Worm (Caenorhabditis elegans) whole organism, L2 larva: ENCODE data around the gene lact-8.

Experiments used
- C34F6.9 ChIP-seq: fragments of 150-350 bp; optimal IDR thresholded peaks from 2 replicates; lab custom pipeline; 2014; ENCODE audit warnings: missing biosample characterization, missing genetic modification characterization
- F13H6.1 ChIP-seq: sonication (generic microtip); optimal IDR thresholded peaks from 2 replicates; lab custom pipeline; 2016; ENCODE audit warnings: missing genetic modification characterization, missing compliant biosample characterization
- R02D3.7 ChIP-seq: fragments of 150-350 bp; optimal IDR thresholded peaks from 2 replicates; lab custom pipeline; 2014; ENCODE audit warnings: missing biosample characterization, missing genetic modification characterization
- Y55F3AM.14 ChIP-seq: fragments of 200-800 bp; sonication (Bioruptor generic); optimal IDR thresholded peaks from 2 replicates; lab custom pipeline; 2018; ENCODE audit warnings: mild to moderate bottlenecking, missing genetic modification characterization, missing compliant biosample characterization
- ZK546.5 ChIP-seq: sonication (generic microtip); optimal IDR thresholded peaks from 2 replicates; lab custom pipeline; 2017; ENCODE audit warnings: missing biosample characterization, missing genetic modification characterization
- aly-2 ChIP-seq: fragments of 150-350 bp; optimal IDR thresholded peaks from 2 replicates; lab custom pipeline; 2014; ENCODE audit warnings: missing biosample characterization, missing genetic modification characterization
- ama-1 ChIP-seq: fragments of 150-350 bp; optimal IDR thresholded peaks from 2 replicates; lab custom pipeline; 2018; ENCODE audit warnings: inconsistent platforms
- blmp-1 ChIP-seq: sonication (generic microtip); optimal IDR thresholded peaks from 2 replicates; lab custom pipeline; 2017; ENCODE audit warnings: missing genetic modification characterization, mild to moderate bottlenecking, missing compliant biosample characterization, antibody characterized with exemption, moderate library complexity; ENCODE audit not compliant: insufficient read depth
- ceh-16 ChIP-seq: fragments of 150-350 bp; optimal IDR thresholded peaks from 2 replicates; lab custom pipeline; 2014; ENCODE audit warnings: missing biosample characterization, missing genetic modification characterization
- crh-2 ChIP-seq: sonication (generic microtip); optimal IDR thresholded peaks from 2 replicates; lab custom pipeline; 2017; ENCODE audit warnings: missing biosample characterization, missing genetic modification characterization
- dmd-4 ChIP-seq: sonication (generic microtip); optimal IDR thresholded peaks from 2 replicates; lab custom pipeline; 2017; ENCODE audit warnings: missing biosample characterization, missing genetic modification characterization
- egl-27 ChIP-seq: sonication (generic microtip); optimal IDR thresholded peaks from 3 replicates; lab custom pipeline; 2017; ENCODE audit warnings: missing biosample characterization, missing genetic modification reagents, missing genetic modification characterization
- fos-1 ChIP-seq: fragments of 150-350 bp; optimal IDR thresholded peaks from 2 replicates; lab custom pipeline; 2014; ENCODE audit warnings: missing biosample characterization, missing genetic modification characterization
- gmeb-1 ChIP-seq: fragments of 150-350 bp; optimal IDR thresholded peaks from 2 replicates; lab custom pipeline; 2014; ENCODE audit warnings: missing biosample characterization, missing genetic modification characterization
- lin-11 ChIP-seq: fragments of 150-350 bp; sonication (generic microtip); optimal IDR thresholded peaks from 2 replicates; lab custom pipeline; 2014; ENCODE audit warnings: missing biosample characterization, missing genetic modification characterization, inconsistent platforms, mixed read lengths
- lin-13 ChIP-seq: fragments of 150-350 bp; optimal IDR thresholded peaks from 2 replicates; lab custom pipeline; 2014; ENCODE audit warnings: missing biosample characterization, missing genetic modification reagents, missing genetic modification characterization
- lin-39 ChIP-seq: fragments of 150-350 bp; optimal IDR thresholded peaks from 2 replicates; lab custom pipeline; 2014; ENCODE audit warnings: missing biosample characterization, missing genetic modification reagents, missing genetic modification characterization
- lsy-2 ChIP-seq, 2 experiments: fragments of 150-350 bp in 1 of 2; sonication (generic microtip) in 1 of 2; optimal IDR thresholded peaks; 2 replicates each; lab custom pipeline; 2014 to 2017; ENCODE audit warnings: missing biosample characterization in 2 of 2, missing genetic modification characterization in 2 of 2
- mab-5 ChIP-seq: fragments of 150-350 bp; optimal IDR thresholded peaks from 2 replicates; lab custom pipeline; 2014; ENCODE audit warnings: missing biosample characterization, missing genetic modification characterization
- mbf-1 ChIP-seq: sonication (generic microtip); optimal IDR thresholded peaks from 2 replicates; lab custom pipeline; 2017; ENCODE audit warnings: missing biosample characterization, missing genetic modification characterization
- mdl-1 ChIP-seq, 2 experiments: fragments of 150-350 bp in 1 of 2; sonication (generic microtip) in 1 of 2; optimal IDR thresholded peaks; 2 replicates each; lab custom pipeline; 2017; ENCODE audit warnings: missing biosample characterization in 2 of 2, missing genetic modification characterization in 2 of 2
- nhr-10 ChIP-seq: sonication (generic microtip); optimal IDR thresholded peaks from 2 replicates; lab custom pipeline; 2017; ENCODE audit warnings: missing biosample characterization, missing genetic modification characterization
- nhr-11 ChIP-seq: fragments of 150-350 bp; optimal IDR thresholded peaks from 2 replicates; lab custom pipeline; 2014; ENCODE audit warnings: missing biosample characterization, missing genetic modification characterization
- nhr-12 ChIP-seq: fragments of 150-350 bp; optimal IDR thresholded peaks from 2 replicates; lab custom pipeline; 2014; ENCODE audit warnings: missing biosample characterization, missing genetic modification characterization
- nhr-129 ChIP-seq: fragments of 150-350 bp; optimal IDR thresholded peaks from 2 replicates; lab custom pipeline; 2014; ENCODE audit warnings: missing biosample characterization, missing genetic modification characterization
- nhr-21 ChIP-seq: fragments of 150-350 bp; optimal IDR thresholded peaks from 2 replicates; lab custom pipeline; 2014; ENCODE audit warnings: missing biosample characterization, missing genetic modification characterization
- nhr-237 ChIP-seq: fragments of 150-350 bp; optimal IDR thresholded peaks from 2 replicates; lab custom pipeline; 2014; ENCODE audit warnings: missing biosample characterization, missing genetic modification characterization
- nhr-25 ChIP-seq: fragments of 150-350 bp; sonication (generic microtip); optimal IDR thresholded peaks from 3 replicates; lab custom pipeline; 2014; ENCODE audit warnings: missing biosample characterization, missing genetic modification characterization
- nhr-6 ChIP-seq: fragments of 150-350 bp; optimal IDR thresholded peaks from 2 replicates; lab custom pipeline; 2014; ENCODE audit warnings: missing biosample characterization, missing genetic modification characterization
- nhr-77 ChIP-seq: fragments of 150-350 bp; optimal IDR thresholded peaks from 2 replicates; lab custom pipeline; 2014; ENCODE audit warnings: missing biosample characterization, missing genetic modification characterization
- peb-1 ChIP-seq: fragments of 150-350 bp; optimal IDR thresholded peaks from 2 replicates; lab custom pipeline; 2014; ENCODE audit warnings: missing biosample characterization, missing genetic modification characterization
- sem-4 ChIP-seq: fragments of 150-350 bp; optimal IDR thresholded peaks from 2 replicates; lab custom pipeline; 2014; ENCODE audit warnings: missing biosample characterization, missing genetic modification reagents, missing genetic modification characterization
- sma-3 ChIP-seq: sonication (generic microtip); optimal IDR thresholded peaks from 2 replicates; lab custom pipeline; 2016; ENCODE audit warnings: missing genetic modification reagents, missing genetic modification characterization, missing compliant biosample characterization
- sma-9 ChIP-seq, 2 experiments: fragments of 150-350 bp in 1 of 2; sonication (generic microtip) in 1 of 2; optimal IDR thresholded peaks; 2 replicates each; lab custom pipeline; 2014 to 2016; ENCODE audit warnings: missing genetic modification characterization in 2 of 2, mild to moderate bottlenecking in 1 of 2, missing biosample characterization in 1 of 2, missing compliant biosample characterization in 1 of 2, missing genetic modification reagents in 1 of 2, moderate library complexity in 1 of 2
- snpc-4 ChIP-seq: fragments of 150-350 bp; optimal IDR thresholded peaks from 2 replicates; lab custom pipeline; 2014; ENCODE audit warnings: missing biosample characterization, missing genetic modification characterization
- unc-55 ChIP-seq: fragments of 150-350 bp; sonication (generic microtip); optimal IDR thresholded peaks from 3 replicates; lab custom pipeline; 2014; ENCODE audit warnings: missing biosample characterization, missing genetic modification reagents, missing genetic modification characterization
- unc-62 ChIP-seq: fragments of 150-350 bp; optimal IDR thresholded peaks from 2 replicates; lab custom pipeline; 2014; ENCODE audit warnings: missing biosample characterization, missing genetic modification reagents, missing genetic modification characterization
- ztf-1 ChIP-seq: fragments of 200-800 bp; sonication (Bioruptor generic); conservative IDR thresholded peaks from 2 replicates; pipeline ENCODE4 v1.3.6; 2022; ENCODE audit warnings: missing genetic modification characterization, missing compliant biosample characterization
- ztf-11 ChIP-seq: sonication (generic microtip); optimal IDR thresholded peaks from 2 replicates; lab custom pipeline; 2017; ENCODE audit warnings: missing biosample characterization, missing genetic modification characterization
- ztf-4 ChIP-seq: fragments of 150-350 bp; optimal IDR thresholded peaks from 2 replicates; lab custom pipeline; 2014; ENCODE audit warnings: missing biosample characterization, missing genetic modification characterization

Gene lact-8

ce11 chrV:11121247-11121646 lies 27.8 kb upstream of the lact-8 start (continued):
- TF ChIP-seq ztf-1 (GFP tag; lab: Robert Waterston, UW): no peak
- no peak for TF ChIP-seq lin-13 (GFP tag; lab: Kevin White, UChicago)
- TF ChIP-seq mab-5: no peak
- TF ChIP-seq egl-27: no peak
- no peak for TF ChIP-seq lin-11
- TF ChIP-seq nhr-77: no peak
- no peak for TF ChIP-seq ztf-11 (tag; lab: Kevin White, UChicago)
- TF ChIP-seq peb-1: no peak
- peak; percentile 85 for TF ChIP-seq nhr-129
- no peak for TF ChIP-seq ZK546.5
- no peak for TF ChIP-seq unc-62 (GFP tag; lab: Kevin White, UChicago)
- no peak for TF ChIP-seq nhr-6 (tag; lab: Kevin White, UChicago)
- TF ChIP-seq aly-2 (tag; lab: Kevin White, UChicago): no peak
- TF ChIP-seq F13H6.1 (tag; lab: Kevin White, UChicago): peak; percentile 3
- no peak for TF ChIP-seq sma-3 (GFP tag; lab: Kevin White, UChicago)

- TF ChIP-seq unc-55 (GFP tag; lab: Kevin White, UChicago): no peak
- no peak for TF ChIP-seq nhr-12
- peak; percentile 8 for TF ChIP-seq nhr-25 (tag; lab: Kevin White, UChicago)
- no peak for TF ChIP-seq lsy-2 (tag; optimal IDR thresholded peaks at IDR 0.05; lab: Kevin White, UChicago)
- TF ChIP-seq Y55F3AM.14: peak; percentile 26
- peak; percentile 2 for TF ChIP-seq nhr-129
Measured at ce11 chrV:11119294-11119755, 25.9 kb upstream of the lact-8 start, which contains the start of gene scb-1. scb-1 (minus strand) TSS chrV:11119705.

ce11 chrV:11118179-11118725 lies 24.8 kb upstream of the lact-8 start:
- TF ChIP-seq C34F6.9 (tag; lab: Kevin White, UChicago) (no peak), F13H6.1 (tag; lab: Kevin White, UChicago) (no peak), ztf-4 (tag; lab: Kevin White, UChicago) (peak; percentile 30), dmd-4 (tag; lab: Kevin White, UChicago) (no peak), fos-1 (tag; lab: Kevin White, UChicago) (no peak), nhr-237 (tag; lab: Kevin White, UChicago) (no peak), peb-1 (no peak), gmeb-1 (tag; lab: Kevin White, UChicago) (no peak), crh-2 (tag; lab: Kevin White, UChicago) (no peak), sma-9 (GFP tag; optimal IDR thresholded peaks at IDR 0.05; lab: Kevin White, UChicago) (peak; percentile 12), sma-9 (tag; optimal IDR thresholded peaks at IDR 0.05; lab: Kevin White, UChicago) (no peak), nhr-21 (tag; lab: Kevin White, UChicago) (no peak), nhr-25 (tag; lab: Kevin White, UChicago) (no peak), nhr-11 (tag; lab: Kevin White, UChicago) (no peak), R02D3.7 (tag; lab: Kevin White, UChicago) (no peak), nhr-12 (no peak), Y55F3AM.14 (no peak), ama-1 (peak; percentile 77), sem-4 (no peak), nhr-129 (peak; percentile 6), nhr-10 (tag; lab: Kevin White, UChicago) (no peak), snpc-4 (tag; lab: Kevin White, UChicago) (no peak), lin-39 (tag; lab: Kevin White, UChicago) (no peak), ztf-11 (tag; lab: Kevin White, UChicago) (no peak), lin-11 (no peak), ceh-16 (tag; lab: Kevin White, UChicago) (no peak), mdl-1 (tag; optimal IDR thresholded peaks at IDR 0.05; lab: Kevin White, UChicago) (no peak), egl-27 (no peak), mbf-1 (tag; lab: Kevin White, UChicago) (no peak), blmp-1 (tag; lab: Kevin White, UChicago) (no peak), ZK546.5 (no peak), sma-3 (GFP tag; lab: Kevin White, UChicago) (peak; percentile 28), lsy-2 (tag; optimal IDR thresholded peaks at IDR 0.05; lab: Kevin White, UChicago) (peak in 1 of 2 experiments; percentile 48)
